Fruit fly (Drosophila melanogaster) whole organism, embryonic: Measurements from ENCODE around the gene CG13653.
A peak's percentile ranks its signal among the peaks of the same experiment; 100 is the strongest.

Source experiments
- Abd-B ChIP-seq: fragments of 200-800 bp; sonication (Bioruptor generic); optimal IDR thresholded peaks from 2 replicates; lab custom pipeline; 2018; ENCODE audit warnings: missing biosample characterization, mild to moderate bottlenecking, missing genetic modification characterization, moderate library complexity
- Atf6 ChIP-seq: fragments of 200-800 bp; sonication (Bioruptor generic); IDR thresholded peaks from 2 replicates; pipeline ENCODE4 v1.3.6; 2022; ENCODE audit warnings: missing biosample characterization, missing genetic modification characterization
- Bdp1 ChIP-seq: fragments of 200-800 bp; sonication (Bioruptor generic); optimal IDR thresholded peaks from 3 replicates; lab custom pipeline; 2016; ENCODE audit warnings: missing biosample characterization, missing genetic modification characterization
- CG10321 ChIP-seq: fragments of 200-800 bp; sonication (Bioruptor generic); IDR thresholded peaks from 2 replicates; pipeline ENCODE4 v1.3.6; 2022; ENCODE audit warnings: missing biosample characterization, missing genetic modification characterization
- CG11723 ChIP-seq: fragments of 200-800 bp; sonication (Bioruptor generic); optimal IDR thresholded peaks from 2 replicates; lab custom pipeline; 2017; ENCODE audit warnings: missing biosample characterization, mild to moderate bottlenecking, missing genetic modification characterization
- CG13296 ChIP-seq: fragments of 200-800 bp; sonication (Bioruptor generic); optimal IDR thresholded peaks from 3 replicates; lab custom pipeline; 2018; ENCODE audit warnings: missing biosample characterization, mild to moderate bottlenecking, missing genetic modification characterization
- CG16815 ChIP-seq: fragments of 200-800 bp; sonication (Bioruptor generic); optimal IDR thresholded peaks from 3 replicates; lab custom pipeline; 2017; ENCODE audit warnings: missing biosample characterization, mild to moderate bottlenecking, missing genetic modification characterization
- CG2129 ChIP-seq: fragments of 200-800 bp; sonication (Bioruptor generic); IDR thresholded peaks from 2 replicates; pipeline ENCODE4 v1.3.6; 2022; ENCODE audit warnings: missing biosample characterization, missing genetic modification characterization; ENCODE audit not compliant: partially characterized antibody
- CG2202 ChIP-seq: fragments of 200-800 bp; sonication (Bioruptor generic); optimal IDR thresholded peaks from 2 replicates; lab custom pipeline; 2018; ENCODE audit warnings: missing biosample characterization, mild to moderate bottlenecking, missing genetic modification characterization
- CG2875 ChIP-seq: fragments of 200-800 bp; sonication (Bioruptor generic); optimal IDR thresholded peaks from 2 replicates; lab custom pipeline; 2017; ENCODE audit warnings: missing biosample characterization, mild to moderate bottlenecking, missing genetic modification characterization, missing genetic modification reagents
- CG3065 ChIP-seq: fragments of 200-800 bp; sonication (Bioruptor generic); optimal IDR thresholded peaks from 2 replicates; lab custom pipeline; 2016; ENCODE audit warnings: missing biosample characterization, missing genetic modification characterization
- CG31441 ChIP-seq: fragments of 200-800 bp; sonication (Bioruptor generic); IDR thresholded peaks from 2 replicates; pipeline ENCODE4 v1.3.6; 2022; ENCODE audit warnings: missing biosample characterization, missing genetic modification characterization
- CG32532 ChIP-seq: fragments of 200-800 bp; sonication (Bioruptor generic); IDR thresholded peaks from 2 replicates; pipeline ENCODE4 v1.3.6; 2022; ENCODE audit warnings: missing biosample characterization, missing genetic modification characterization
- CG32772 ChIP-seq: fragments of 200-800 bp; sonication (Bioruptor generic); IDR thresholded peaks from 2 replicates; pipeline ENCODE4 v1.3.6; 2022; ENCODE audit warnings: missing biosample characterization, missing genetic modification characterization
- CG33213 ChIP-seq: fragments of 200-800 bp; sonication (Bioruptor generic); optimal IDR thresholded peaks from 3 replicates; lab custom pipeline; 2016; ENCODE audit warnings: missing biosample characterization, missing genetic modification characterization
- CG4282 ChIP-seq: fragments of 200-800 bp; sonication (Bioruptor generic); optimal IDR thresholded peaks from 2 replicates; lab custom pipeline; 2016; ENCODE audit warnings: missing biosample characterization, missing genetic modification characterization
- CG5953 ChIP-seq: fragments of 200-800 bp; sonication (Bioruptor generic); IDR thresholded peaks from 2 replicates; pipeline ENCODE4 v1.3.6; 2022; ENCODE audit warnings: missing biosample characterization, missing genetic modification characterization
- CG6813 ChIP-seq: fragments of 200-800 bp; sonication (Bioruptor generic); optimal IDR thresholded peaks from 2 replicates; lab custom pipeline; 2017; ENCODE audit warnings: missing biosample characterization, missing genetic modification characterization, mild to moderate bottlenecking, moderate library complexity, missing genetic modification reagents
- CG6854 ChIP-seq: fragments of 200-800 bp; sonication (Bioruptor generic); optimal IDR thresholded peaks from 3 replicates; lab custom pipeline; 2017; ENCODE audit warnings: missing biosample characterization, mild to moderate bottlenecking, missing genetic modification characterization
- CG7271 ChIP-seq: fragments of 200-800 bp; sonication (Bioruptor generic); optimal IDR thresholded peaks from 2 replicates; lab custom pipeline; 2018; ENCODE audit warnings: missing biosample characterization, mild to moderate bottlenecking, missing genetic modification characterization, moderate library complexity
- CkIIα-i1 ChIP-seq: fragments of 200-800 bp; sonication (Bioruptor generic); IDR thresholded peaks from 2 replicates; pipeline ENCODE4 v1.3.6; 2022; ENCODE audit warnings: missing biosample characterization, missing genetic modification characterization
- Dll ChIP-seq: fragments of 200-800 bp; sonication (Bioruptor generic); IDR thresholded peaks from 4 replicates; pipeline ENCODE4 v1.3.6; 2022; ENCODE audit warnings: missing biosample characterization, missing genetic modification characterization; ENCODE audit not compliant: partially characterized antibody
- Ets97D ChIP-seq: fragments of 200-800 bp; sonication (Bioruptor generic); optimal IDR thresholded peaks from 3 replicates; lab custom pipeline; 2016; ENCODE audit warnings: missing biosample characterization, missing genetic modification characterization
- HmgZ ChIP-seq: fragments of 200-800 bp; sonication (Bioruptor generic); optimal IDR thresholded peaks from 2 replicates; lab custom pipeline; 2018; ENCODE audit warnings: missing biosample characterization, mild to moderate bottlenecking, missing genetic modification characterization
- Hmr ChIP-seq: fragments of 200-800 bp; sonication (Bioruptor generic); optimal IDR thresholded peaks from 3 replicates; lab custom pipeline; 2017; ENCODE audit warnings: mild to moderate bottlenecking, missing biosample characterization, missing genetic modification reagents, missing genetic modification characterization
- Meics ChIP-seq: fragments of 200-800 bp; sonication (Bioruptor generic); optimal IDR thresholded peaks from 2 replicates; lab custom pipeline; 2017; ENCODE audit warnings: missing biosample characterization, mild to moderate bottlenecking, missing genetic modification characterization
- NK7.1 ChIP-seq: fragments of 200-800 bp; sonication (Bioruptor generic); optimal IDR thresholded peaks from 3 replicates; lab custom pipeline; 2016; ENCODE audit warnings: missing biosample characterization, missing genetic modification characterization
- NfI ChIP-seq: fragments of 200-800 bp; sonication (Bioruptor generic); optimal IDR thresholded peaks from 3 replicates; lab custom pipeline; 2018; ENCODE audit warnings: missing biosample characterization, mild to moderate bottlenecking, missing genetic modification characterization, moderate library complexity
- Sry-δ ChIP-seq: fragments of 200-800 bp; sonication (Bioruptor generic); optimal IDR thresholded peaks from 2 replicates; lab custom pipeline; 2016; ENCODE audit warnings: missing biosample characterization, missing genetic modification characterization
- Taf1 ChIP-seq: fragments of 200-800 bp; sonication (Bioruptor generic); IDR thresholded peaks from 2 replicates; pipeline ENCODE4 v1.3.6; 2022; ENCODE audit warnings: missing biosample characterization, missing genetic modification characterization
- Xbp1 ChIP-seq: fragments of 200-800 bp; sonication (Bioruptor generic); optimal IDR thresholded peaks from 3 replicates; lab custom pipeline; 2016; ENCODE audit warnings: missing biosample characterization, mild to moderate bottlenecking, missing genetic modification characterization
- ase ChIP-seq: fragments of 200-800 bp; sonication (Bioruptor generic); IDR thresholded peaks from 3 replicates; pipeline ENCODE4 v1.3.6; 2022; ENCODE audit warnings: missing biosample characterization, missing genetic modification characterization
- cad ChIP-seq: fragments of >200 bp; optimal IDR thresholded peaks from 2 replicates; lab custom pipeline; 2017; ENCODE audit warnings: missing biosample characterization, missing genetic modification characterization
- dm ChIP-seq: fragments of 200-800 bp; sonication (Bioruptor generic); optimal IDR thresholded peaks from 3 replicates; lab custom pipeline; 2016; ENCODE audit warnings: missing biosample characterization, missing genetic modification characterization
- exex ChIP-seq: fragments of 200-800 bp; sonication (Bioruptor generic); optimal IDR thresholded peaks from 4 replicates; lab custom pipeline; 2018; ENCODE audit warnings: missing biosample characterization, mild to moderate bottlenecking, missing genetic modification characterization, moderate library complexity
- fd96Cb ChIP-seq: fragments of 200-800 bp; sonication (Bioruptor generic); optimal IDR thresholded peaks from 2 replicates; lab custom pipeline; 2018; ENCODE audit warnings: missing biosample characterization, mild to moderate bottlenecking, missing genetic modification characterization, moderate library complexity
- gem ChIP-seq: fragments of 200-800 bp; sonication (Bioruptor generic); optimal IDR thresholded peaks from 2 replicates; lab custom pipeline; 2019; ENCODE audit warnings: missing biosample characterization, mild to moderate bottlenecking, missing genetic modification characterization, moderate library complexity
- inv ChIP-seq: fragments of 200-800 bp; sonication (Bioruptor generic); IDR thresholded peaks from 2 replicates; pipeline ENCODE4 v1.3.6; 2022; ENCODE audit warnings: missing biosample characterization, missing genetic modification characterization; ENCODE audit not compliant: partially characterized antibody
- jing ChIP-seq: fragments of 200-800 bp; sonication (Bioruptor generic); optimal IDR thresholded peaks from 2 replicates; lab custom pipeline; 2018; ENCODE audit warnings: missing biosample characterization, mild to moderate bottlenecking, missing genetic modification characterization
- kni ChIP-seq: fragments of 200-800 bp; sonication (Bioruptor generic); optimal IDR thresholded peaks from 3 replicates; lab custom pipeline; 2017; ENCODE audit warnings: mild to moderate bottlenecking, missing biosample characterization, missing genetic modification reagents, missing genetic modification characterization
- lola ChIP-seq, 3 experiments: fragments of >200 bp in 2 of 3; fragments of 200-800 bp in 1 of 3; sonication (Bioruptor generic) in 1 of 3; optimal IDR thresholded peaks; 2 replicates each; lab custom pipeline; 2017 to 2019; ENCODE audit warnings: missing biosample characterization in 3 of 3, missing genetic modification characterization in 3 of 3, mild to moderate bottlenecking in 1 of 3, moderate library complexity in 1 of 3
- nerfin-1 ChIP-seq: fragments of 200-800 bp; sonication (Bioruptor generic); optimal IDR thresholded peaks from 3 replicates; lab custom pipeline; 2019; ENCODE audit warnings: missing biosample characterization, mild to moderate bottlenecking, missing genetic modification characterization, moderate library complexity
- pnt ChIP-seq: fragments of 200-800 bp; sonication (Bioruptor generic); optimal IDR thresholded peaks from 3 replicates; lab custom pipeline; 2016; ENCODE audit warnings: missing biosample characterization, missing genetic modification characterization
- pros ChIP-seq: fragments of 200-800 bp; sonication (Bioruptor generic); optimal IDR thresholded peaks from 3 replicates; lab custom pipeline; 2019; ENCODE audit warnings: missing biosample characterization, mild to moderate bottlenecking, missing genetic modification characterization, moderate library complexity
- ranshi ChIP-seq: fragments of 200-800 bp; sonication (Bioruptor generic); IDR thresholded peaks from 2 replicates; pipeline ENCODE4 v1.3.6; 2022; ENCODE audit warnings: missing biosample characterization, missing genetic modification characterization
- repo ChIP-seq: fragments of 200-800 bp; sonication (Bioruptor generic); optimal IDR thresholded peaks from 2 replicates; lab custom pipeline; 2016; ENCODE audit warnings: missing biosample characterization, missing genetic modification characterization
- sd ChIP-seq: fragments of 200-800 bp; sonication (Bioruptor generic); optimal IDR thresholded peaks from 3 replicates; lab custom pipeline; 2018; ENCODE audit warnings: missing biosample characterization, mild to moderate bottlenecking, missing genetic modification characterization, moderate library complexity
- shn ChIP-seq: fragments of 200-800 bp; sonication (Bioruptor generic); optimal IDR thresholded peaks from 3 replicates; lab custom pipeline; 2016; ENCODE audit warnings: missing biosample characterization, missing genetic modification characterization
- sna ChIP-seq: fragments of 200-800 bp; sonication (Bioruptor generic); IDR thresholded peaks from 2 replicates; pipeline ENCODE4 v1.3.6; 2022; ENCODE audit warnings: missing biosample characterization, missing genetic modification characterization; ENCODE audit not compliant: partially characterized antibody
- tio ChIP-seq: fragments of 200-800 bp; sonication (Bioruptor generic); optimal IDR thresholded peaks from 2 replicates; lab custom pipeline; 2017; ENCODE audit warnings: missing biosample characterization, missing genetic modification characterization, inconsistent platforms
- wor ChIP-seq: fragments of 200-800 bp; sonication (Bioruptor generic); IDR thresholded peaks from 2 replicates; pipeline ENCODE4 v1.3.6; 2022; ENCODE audit warnings: missing biosample characterization, missing genetic modification characterization
- yki ChIP-seq: fragments of >200 bp; optimal IDR thresholded peaks from 3 replicates; lab custom pipeline; 2018

The CG13653 gene

DNA sequence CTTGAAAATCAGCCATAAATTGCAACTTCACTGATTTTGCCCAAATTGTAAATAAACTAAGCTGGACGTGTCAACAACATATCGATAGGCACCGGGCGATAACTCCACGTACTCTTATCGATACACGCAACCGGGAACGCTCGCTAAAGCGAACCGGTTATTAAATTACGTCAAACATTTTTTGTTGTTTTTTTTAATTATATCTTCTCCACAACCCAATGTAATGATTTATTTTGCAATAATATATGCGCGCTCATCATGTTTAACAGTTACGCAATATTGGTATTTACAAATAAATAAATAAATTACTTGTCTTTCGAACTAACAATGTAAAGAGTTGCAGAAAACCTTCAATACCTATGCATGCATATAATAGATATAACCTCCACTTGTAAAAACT is 19.8 kb downstream of the CG13653 start, which contains the start of gene Saysd1 (continued):
- no peak for TF ChIP-seq pros (GFP tag; lab: Kevin White, UChicago)
- no peak for TF ChIP-seq CG16815 (GFP tag; lab: Kevin White, UChicago)
- TF ChIP-seq CG32532: peak; percentile 70
- TF ChIP-seq CG2129: peak; percentile 70
- no peak for TF ChIP-seq NfI (GFP tag; lab: Kevin White, UChicago)
- TF ChIP-seq kni: no peak
- TF ChIP-seq CG3065: no peak
- no peak for TF ChIP-seq wor (GFP tag; lab: Robert Waterston, UW)
- no peak for TF ChIP-seq pnt (GFP tag; lab: Kevin White, UChicago)
- TF ChIP-seq Hmr (GFP tag; lab: Kevin White, UChicago): no peak
- TF ChIP-seq CG33213: no peak
- TF ChIP-seq dm (GFP tag; lab: Kevin White, UChicago): no peak
- peak; percentile 10 for TF ChIP-seq CG7271 (tag; lab: Kevin White, UChicago)
- no peak for TF ChIP-seq Abd-B
- TF ChIP-seq CG10321 (GFP tag; lab: Robert Waterston, UW): no peak
- peak; percentile 90 for TF ChIP-seq Dll (GFP tag; lab: Robert Waterston, UW)
- no peak for TF ChIP-seq CG2202 (tag; lab: Kevin White, UChicago)
- no peak for TF ChIP-seq NK7.1 (GFP tag; lab: Kevin White, UChicago)
- peak; percentile 26 for TF ChIP-seq Ets97D
- no peak for TF ChIP-seq Bdp1
- TF ChIP-seq sd (tag; lab: Kevin White, UChicago): no peak
- TF ChIP-seq CG31441 (GFP tag; lab: Robert Waterston, UW): peak; percentile 21; the same call in 1 of the 2 replicates
- peak; percentile 31 for TF ChIP-seq HmgZ
- TF ChIP-seq CG2875 (GFP tag; lab: Kevin White, UChicago): no peak
- no peak for TF ChIP-seq lola (GFP tag; optimal IDR thresholded peaks at IDR 0.05; lab: Kevin White, UChicago)
- TF ChIP-seq Sry-δ: peak; percentile 71
- TF ChIP-seq Atf6 (GFP tag; lab: Robert Waterston, UW): no peak
- no peak for TF ChIP-seq yki (lab: Kevin White, UChicago)
- peak; percentile 60; the same call in 1 of the 2 replicates for TF ChIP-seq inv (GFP tag; lab: Robert Waterston, UW)
- TF ChIP-seq gem (tag; lab: Kevin White, UChicago): no peak
- TF ChIP-seq nerfin-1: peak; percentile 12
- peak; percentile 9 for TF ChIP-seq exex (tag; lab: Kevin White, UChicago)
- TF ChIP-seq Xbp1 (GFP tag; lab: Kevin White, UChicago): no peak
- no peak for TF ChIP-seq CG6854 (GFP tag; lab: Kevin White, UChicago)
- TF ChIP-seq CG13296 (GFP tag; lab: Kevin White, UChicago): no peak
- TF ChIP-seq ase (GFP tag; lab: Robert Waterston, UW): no peak
- no peak for TF ChIP-seq tio (GFP tag; lab: Kevin White, UChicago)
- TF ChIP-seq jing (GFP tag; lab: Kevin White, UChicago): no peak
- peak; percentile 88 for TF ChIP-seq sna
- no peak for TF ChIP-seq ranshi (GFP tag; lab: Robert Waterston, UW)
- TF ChIP-seq shn (GFP tag; lab: Kevin White, UChicago): no peak
- TF ChIP-seq CG11723: no peak
- TF ChIP-seq CG32772 (GFP tag; lab: Robert Waterston, UW): no peak
- no peak for TF ChIP-seq fd96Cb (tag; lab: Kevin White, UChicago)
- TF ChIP-seq CG5953: no peak
- no peak for TF ChIP-seq Taf1 (GFP tag; lab: Robert Waterston, UW)
- TF ChIP-seq CG6813 (GFP tag; lab: Kevin White, UChicago): no peak
- TF ChIP-seq repo (GFP tag; lab: Kevin White, UChicago): peak; percentile 15
- TF ChIP-seq CkIIα-i1 (GFP tag; lab: Robert Waterston, UW): no peak
- TF ChIP-seq CG4282 (GFP tag; lab: Kevin White, UChicago): no peak
- TF ChIP-seq Meics: peak; percentile 44
- TF ChIP-seq cad: no peak
